Fruit fly (Drosophila melanogaster): Measurements from ENCODE around the gene CG31088.
A peak's percentile ranks its signal among the peaks of the same experiment; 100 is the strongest.

CG31088 gene

dm6 chr3R:15972979-15973486 is 22.3 kb upstream of the CG31088 start, which contains the start of gene Hel89B (continued):
- TF ChIP-seq unpg (GFP tag; optimal IDR thresholded peaks at IDR 0.05) (peak; percentile 70), BtbVII (GFP tag; optimal IDR thresholded peaks at IDR 0.05) (peak; percentile 13), Lim3 (GFP tag; IDR thresholded peaks at IDR 0.05) (no peak), trh (GFP tag; optimal IDR thresholded peaks at IDR 0.05) (peak; percentile 6), gem (tag; optimal IDR thresholded peaks at IDR 0.05) (peak; percentile 84), Side (GFP tag; optimal IDR thresholded peaks at IDR 0.05) (no peak), Atf6 (GFP tag; IDR thresholded peaks at IDR 0.05) (no peak), sima (GFP tag; optimal IDR thresholded peaks at IDR 0.05) (peak; percentile 20), Fer1 (GFP tag; optimal IDR thresholded peaks at IDR 0.05) (peak; percentile 26), Ets97D (GFP tag; optimal IDR thresholded peaks at IDR 0.05) (peak; percentile 83), pan (optimal IDR thresholded peaks at IDR 0.05) (no peak), pan (GFP tag; optimal IDR thresholded peaks at IDR 0.05 in 1 of 2, IDR thresholded peaks at IDR 0.05 in 1 of 2) (no peak), br (optimal IDR thresholded peaks at IDR 0.05) (no peak), CG8359 (GFP tag; optimal IDR thresholded peaks at IDR 0.05; ENCODE audit: borderline replicate concordance) (no peak), dimm (GFP tag; IDR thresholded peaks at IDR 0.05) (no peak), stwl (tag; optimal IDR thresholded peaks at IDR 0.05) (peak; percentile 41), fu2 (GFP tag; optimal IDR thresholded peaks at IDR 0.05) (peak; percentile 34), tll (GFP tag; optimal IDR thresholded peaks at IDR 0.05) (peak in 1 of 2 experiments; percentile 10), so (GFP tag; IDR thresholded peaks at IDR 0.05) (no peak), CG18764 (GFP tag; optimal IDR thresholded peaks at IDR 0.05) (peak; percentile 51), pita (GFP tag; optimal IDR thresholded peaks at IDR 0.05) (no peak), CG17328 (GFP tag; IDR thresholded peaks at IDR 0.05) (no peak), CG11695 (GFP tag; IDR thresholded peaks at IDR 0.05) (no peak), Deaf1 (tag; optimal IDR thresholded peaks at IDR 0.05) (no peak), org-1 (GFP tag; optimal IDR thresholded peaks at IDR 0.05) (peak; percentile 21), CG10321 (GFP tag; IDR thresholded peaks at IDR 0.05) (no peak), amos (GFP tag; IDR thresholded peaks at IDR 0.05; ENCODE audit: partially characterized antibody) (no peak), Dll (GFP tag; IDR thresholded peaks at IDR 0.05; ENCODE audit: partially characterized antibody) (no peak), CG1792 (GFP tag; optimal IDR thresholded peaks at IDR 0.05) (no peak), CG12236 (GFP tag; optimal IDR thresholded peaks at IDR 0.05) (no peak), CG7963 (GFP tag; IDR thresholded peaks at IDR 0.05; ENCODE audit: partially characterized antibody) (no peak), CG34376 (GFP tag; optimal IDR thresholded peaks at IDR 0.05) (no peak), lbe (GFP tag; optimal IDR thresholded peaks at IDR 0.05) (no peak), D19B (GFP tag; optimal IDR thresholded peaks at IDR 0.05) (no peak), B-H2 (GFP tag; optimal IDR thresholded peaks at IDR 0.05) (peak; percentile 66), sob (GFP tag; IDR thresholded peaks at IDR 0.05) (no peak), CG31441 (GFP tag; IDR thresholded peaks at IDR 0.05) (no peak), Lpt (GFP tag; optimal IDR thresholded peaks at IDR 0.05) (no peak), pzg (GFP tag; optimal IDR thresholded peaks at IDR 0.05) (peak; percentile 89), vfl (GFP tag; optimal IDR thresholded peaks at IDR 0.05) (peak; percentile 43), CG9876 (GFP tag; optimal IDR thresholded peaks at IDR 0.05) (peak; percentile 55), fd3F (GFP tag; optimal IDR thresholded peaks at IDR 0.05) (peak; percentile 51), CG11093 (GFP tag; IDR thresholded peaks at IDR 0.05) (no peak; the same call in 2 of the 3 replicates), CG15514 (GFP tag; optimal IDR thresholded peaks at IDR 0.05) (peak; percentile 31), z (GFP tag; IDR thresholded peaks at IDR 0.05) (no peak), CG1233 (GFP tag; optimal IDR thresholded peaks at IDR 0.05) (no peak), ab (GFP tag; optimal IDR thresholded peaks at IDR 0.05) (no peak), CG2199 (GFP tag; IDR thresholded peaks at IDR 0.05) (no peak), dmrt99B (tag; optimal IDR thresholded peaks at IDR 0.05) (peak; percentile 51), CG3995 (GFP tag; optimal IDR thresholded peaks at IDR 0.05) (peak; percentile 9), eve (GFP tag; optimal IDR thresholded peaks at IDR 0.05) (no peak), E2f1 (GFP tag; IDR thresholded peaks at IDR 0.05) (no peak)
